ENCODE assay signal across 5 worm cellular contexts in the genomic region with DNA sequence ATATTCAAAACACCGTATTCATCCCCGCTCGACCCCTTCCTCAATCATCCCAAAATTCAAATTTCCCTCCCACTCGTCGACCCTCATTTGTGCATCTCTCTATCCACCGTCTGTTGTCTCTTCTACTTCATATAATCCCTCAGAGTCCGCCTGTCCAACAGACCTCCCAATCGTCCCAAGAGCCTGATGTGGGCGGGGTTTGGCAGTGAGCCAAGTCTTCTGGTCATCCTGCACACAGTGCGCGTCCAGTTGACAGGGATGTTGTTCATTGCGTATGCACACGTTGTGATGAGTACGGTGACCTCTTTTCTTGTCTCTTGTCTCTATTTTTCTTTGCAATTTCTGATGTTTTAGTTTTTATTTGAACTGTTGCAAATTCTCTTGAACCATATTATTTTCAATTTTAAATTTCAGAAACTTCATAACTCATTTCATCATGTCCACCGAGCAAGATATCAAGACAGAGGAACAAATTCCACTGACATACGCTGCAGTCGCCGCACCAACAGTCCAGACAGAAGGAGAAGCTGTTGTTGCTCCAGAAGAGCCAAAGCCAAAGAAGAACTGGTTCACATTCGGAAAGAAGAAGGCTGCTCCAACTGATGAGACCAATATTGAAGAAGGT.
TF ChIP-seq lines count a peak whose summit lies in the region.

A gene (plus strand): TSS at position 415 of the 625 bp plus-strand sequence.

TF ChIP-seq in whole organism, early embryonic, 17 proteins besides CTCF, POLR2A, EP300 and RAD21:
- TF ChIP-seq hnd-1 (tag; optimal IDR thresholded peaks at IDR 0.05; lab: Kevin White, UChicago) (no peak), tra-4 (tag; optimal IDR thresholded peaks at IDR 0.05; lab: Kevin White, UChicago) (peak; percentile 7), ceh-13 (GFP tag; optimal IDR thresholded peaks at IDR 0.05; lab: Kevin White, UChicago) (no peak), pes-1 (GFP tag; IDR thresholded peaks at IDR 0.05; lab: Robert Waterston, UW) (peak; percentile 49; the same call in 1 of the 2 replicates), hmbx-1 (tag; optimal IDR thresholded peaks at IDR 0.05; lab: Kevin White, UChicago) (no peak), sea-1 (GFP tag; conservative IDR thresholded peaks at IDR 0.05; lab: Robert Waterston, UW) (0 out of 2 replicates have a peak, but pooled peaks have one; percentile 60), ama-1 (optimal IDR thresholded peaks at IDR 0.05; lab: Kevin White, UChicago) (peak; percentile 97), tbx-11 (GFP tag; IDR thresholded peaks at IDR 0.05; lab: Robert Waterston, UW) (no peak), ets-7 (tag; optimal IDR thresholded peaks at IDR 0.05; lab: Kevin White, UChicago) (no peak), hmg-4 (GFP tag; optimal IDR thresholded peaks at IDR 0.05; lab: Kevin White, UChicago) (peak; percentile 22), aly-1 (tag; optimal IDR thresholded peaks at IDR 0.05; lab: Kevin White, UChicago) (peak; percentile 29), tbx-37 (GFP tag; conservative IDR thresholded peaks at IDR 0.05; lab: Robert Waterston, UW) (no peak), F13C5.2 (tag; optimal IDR thresholded peaks at IDR 0.05; lab: Kevin White, UChicago) (peak; percentile 7), flt-1 (GFP tag; IDR thresholded peaks at IDR 0.05; lab: Robert Waterston, UW) (no peak), ceh-36 (tag; optimal IDR thresholded peaks at IDR 0.05; lab: Kevin White, UChicago) (peak; percentile 14), scrt-1 (GFP tag; IDR thresholded peaks at IDR 0.05; lab: Robert Waterston, UW) (no peak), B0310.2 (tag; optimal IDR thresholded peaks at IDR 0.05; lab: Kevin White, UChicago) (peak; percentile 14)

TF ChIP-seq in whole organism, late embryonic, 69 proteins besides CTCF, POLR2A, EP300 and RAD21 (continues in another document):
- TF ChIP-seq unc-55 (GFP tag; optimal IDR thresholded peaks at IDR 0.05; lab: Kevin White, UChicago) (peak; percentile 52), F13H6.1 (tag; optimal IDR thresholded peaks at IDR 0.05; lab: Kevin White, UChicago) (no peak), syd-9 (tag; optimal IDR thresholded peaks at IDR 0.05; lab: Kevin White, UChicago) (no peak), ceh-18 (tag; optimal IDR thresholded peaks at IDR 0.05; lab: Kevin White, UChicago) (no peak), nfya-1 (tag; optimal IDR thresholded peaks at IDR 0.05; lab: Kevin White, UChicago) (peak; percentile 58), unc-42 (tag; optimal IDR thresholded peaks at IDR 0.05; lab: Kevin White, UChicago) (no peak), tbx-2 (tag; optimal IDR thresholded peaks at IDR 0.05; lab: Kevin White, UChicago) (peak; percentile 31), pros-1 (tag; optimal IDR thresholded peaks at IDR 0.05; lab: Kevin White, UChicago) (no peak), Y22D7AL.16 (tag; optimal IDR thresholded peaks at IDR 0.05; lab: Kevin White, UChicago) (no peak), ttx-3 (tag; optimal IDR thresholded peaks at IDR 0.05; lab: Kevin White, UChicago) (no peak), ama-1 (optimal IDR thresholded peaks at IDR 0.05; lab: Kevin White, UChicago) (peak; percentile 58), ref-2 (tag; optimal IDR thresholded peaks at IDR 0.05; lab: Kevin White, UChicago) (peak; percentile 47), ceh-31 (tag; optimal IDR thresholded peaks at IDR 0.05; lab: Kevin White, UChicago) (peak; percentile 53), npax-4 (tag; optimal IDR thresholded peaks at IDR 0.05; lab: Kevin White, UChicago) (no peak), elt-2 (tag; optimal IDR thresholded peaks at IDR 0.05; lab: Kevin White, UChicago) (no peak), ceh-6 (GFP tag; optimal IDR thresholded peaks at IDR 0.05; lab: Kevin White, UChicago) (no peak), unc-3 (GFP tag; conservative IDR thresholded peaks at IDR 0.05; lab: Robert Waterston, UW) (no peak), unc-3 (tag; optimal IDR thresholded peaks at IDR 0.05; lab: Kevin White, UChicago) (no peak)

TF ChIP-seq in whole organism, midembryonic, 9 proteins besides CTCF, POLR2A, EP300 and RAD21:
- TF ChIP-seq med-1 (GFP tag; optimal IDR thresholded peaks at IDR 0.05; lab: Kevin White, UChicago; ENCODE audit: insufficient read depth), result no peak
- TF ChIP-seq flt-1 (GFP tag; IDR thresholded peaks at IDR 0.05; lab: Robert Waterston, UW), result 0 out of 2 replicates have a peak, but pooled peaks have one; percentile 10
TF ChIP-seq in whole organism, midembryonic: peak in this region for 1.

TF ChIP-seq in whole organism, mixed stage, embryonic, 35 proteins besides CTCF, POLR2A, EP300 and RAD21:
- TF ChIP-seq ztf-11 (tag; optimal IDR thresholded peaks at IDR 0.05; lab: Kevin White, UChicago) (peak; percentile 65), bed-3 (GFP tag; optimal IDR thresholded peaks at IDR 0.05; lab: Kevin White, UChicago) (no peak), ceh-43 (GFP tag; optimal IDR thresholded peaks at IDR 0.05; lab: Kevin White, UChicago) (no peak), nhr-76 (tag; optimal IDR thresholded peaks at IDR 0.05; lab: Kevin White, UChicago) (no peak), drap-1 (GFP tag; optimal IDR thresholded peaks at IDR 0.05; lab: Kevin White, UChicago) (peak; percentile 30), cnd-1 (tag; optimal IDR thresholded peaks at IDR 0.05; lab: Kevin White, UChicago) (peak; percentile 82), lin-32 (GFP tag; optimal IDR thresholded peaks at IDR 0.05; lab: Kevin White, UChicago) (peak; percentile 57), lsy-2 (tag; optimal IDR thresholded peaks at IDR 0.05; lab: Kevin White, UChicago) (peak; percentile 14), sptf-1 (tag; optimal IDR thresholded peaks at IDR 0.05; lab: Kevin White, UChicago) (no peak), ceh-39 (tag; optimal IDR thresholded peaks at IDR 0.05; lab: Kevin White, UChicago) (peak; percentile 64), unc-62 (GFP tag; optimal IDR thresholded peaks at IDR 0.05; lab: Kevin White, UChicago) (peak; percentile 52), ceh-83 (GFP tag; optimal IDR thresholded peaks at IDR 0.05; lab: Kevin White, UChicago) (peak; percentile 22), mls-2 (tag; optimal IDR thresholded peaks at IDR 0.05; lab: Kevin White, UChicago) (peak; percentile 63), sem-2 (GFP tag; optimal IDR thresholded peaks at IDR 0.05; lab: Kevin White, UChicago) (no peak), nhr-2 (tag; optimal IDR thresholded peaks at IDR 0.05; lab: Kevin White, UChicago) (peak; percentile 40), hlh-1 (tag; optimal IDR thresholded peaks at IDR 0.05; lab: Kevin White, UChicago) (peak; percentile 72), lin-13 (tag; optimal IDR thresholded peaks at IDR 0.05; lab: Kevin White, UChicago) (peak; percentile 10)

TF ChIP-seq in whole organism, young adult, 124 proteins besides CTCF, POLR2A, EP300 and RAD21:
- 0 out of 2 replicates have a peak, but pooled peaks have one; percentile 53 for TF ChIP-seq aptf-2 (GFP tag; conservative IDR thresholded peaks at IDR 0.05; lab: Robert Waterston, UW)
- no peak for TF ChIP-seq let-526 (GFP tag; IDR thresholded peaks at IDR 0.05; lab: Robert Waterston, UW)
- peak; percentile 34 for TF ChIP-seq unc-62 (GFP tag; optimal IDR thresholded peaks at IDR 0.05; lab: Kevin White, UChicago)
